Fruit fly (Drosophila melanogaster) whole organism, embryonic: ENCODE measurements around the gene CG18557.

ENCODE experiments used
- Abd-B ChIP-seq: fragments of 200-800 bp; sonication (Bioruptor generic); optimal IDR thresholded peaks from 2 replicates; lab custom pipeline; 2018; ENCODE audit warnings: missing biosample characterization, mild to moderate bottlenecking, missing genetic modification characterization, moderate library complexity
- CG11504 ChIP-seq: fragments of 200-800 bp; sonication (Bioruptor generic); optimal IDR thresholded peaks from 3 replicates; lab custom pipeline; 2019; ENCODE audit warnings: missing biosample characterization, mild to moderate bottlenecking, missing genetic modification characterization, moderate library complexity
- CG13424 ChIP-seq: fragments of 200-800 bp; sonication (Bioruptor generic); optimal IDR thresholded peaks from 2 replicates; lab custom pipeline; 2019; ENCODE audit warnings: missing biosample characterization, mild to moderate bottlenecking, missing genetic modification characterization, moderate library complexity
- CG15073 ChIP-seq: fragments of 200-800 bp; sonication (Bioruptor generic); optimal IDR thresholded peaks from 2 replicates; lab custom pipeline; 2016; ENCODE audit warnings: missing biosample characterization, missing genetic modification characterization
- CG15514 ChIP-seq: fragments of 200-800 bp; sonication (Bioruptor generic); optimal IDR thresholded peaks from 3 replicates; lab custom pipeline; 2017; ENCODE audit warnings: missing biosample characterization, missing genetic modification characterization, mild to moderate bottlenecking, moderate library complexity, missing genetic modification reagents
- CG17568 ChIP-seq: fragments of 200-800 bp; sonication (Bioruptor generic); optimal IDR thresholded peaks from 2 replicates; lab custom pipeline; 2018; ENCODE audit warnings: missing biosample characterization, mild to moderate bottlenecking, missing genetic modification characterization, moderate library complexity
- CG18599 ChIP-seq: fragments of 200-800 bp; sonication (Bioruptor generic); optimal IDR thresholded peaks from 3 replicates; lab custom pipeline; 2017; ENCODE audit warnings: missing biosample characterization, missing genetic modification characterization, mild to moderate bottlenecking, moderate library complexity, missing genetic modification reagents
- CG2889 ChIP-seq: fragments of 200-800 bp; sonication (Bioruptor generic); IDR thresholded peaks from 3 replicates; pipeline ENCODE4 v1.3.6; 2022; ENCODE audit warnings: missing biosample characterization, missing genetic modification characterization
- CG32767 ChIP-seq: fragments of 200-800 bp; sonication (Bioruptor generic); IDR thresholded peaks from 2 replicates; pipeline ENCODE4 v1.3.6; 2022; ENCODE audit warnings: missing biosample characterization, missing genetic modification characterization
- CG34376 ChIP-seq: fragments of 200-800 bp; sonication (Bioruptor generic); optimal IDR thresholded peaks from 2 replicates; lab custom pipeline; 2018; ENCODE audit warnings: missing biosample characterization, mild to moderate bottlenecking, missing genetic modification characterization
- CG4328 ChIP-seq: fragments of 200-800 bp; sonication (Bioruptor generic); optimal IDR thresholded peaks from 3 replicates; lab custom pipeline; 2017; ENCODE audit warnings: missing biosample characterization, missing genetic modification reagents, missing genetic modification characterization
- CG6272 ChIP-seq: fragments of 200-800 bp; sonication (Bioruptor generic); IDR thresholded peaks from 2 replicates; pipeline ENCODE4 v1.3.6; 2022; ENCODE audit warnings: missing biosample characterization, missing genetic modification characterization
- CG6854 ChIP-seq: fragments of 200-800 bp; sonication (Bioruptor generic); optimal IDR thresholded peaks from 3 replicates; lab custom pipeline; 2017; ENCODE audit warnings: missing biosample characterization, mild to moderate bottlenecking, missing genetic modification characterization
- CG8290 ChIP-seq, 3 experiments: fragments of 200-800 bp; sonication (Bioruptor generic); optimal IDR thresholded peaks; 2 replicates each; lab custom pipeline; 2016 to 2019; ENCODE audit warnings: missing biosample characterization in 3 of 3, missing genetic modification characterization in 3 of 3, mild to moderate bottlenecking in 2 of 3, moderate library complexity in 1 of 3
- CoRest ChIP-seq: fragments of 200-800 bp; sonication (Bioruptor generic); optimal IDR thresholded peaks from 3 replicates; lab custom pipeline; 2018; ENCODE audit warnings: missing biosample characterization, mild to moderate bottlenecking, missing genetic modification characterization, moderate library complexity
- CrebB ChIP-seq: fragments of 200-800 bp; sonication (Bioruptor generic); optimal IDR thresholded peaks from 3 replicates; lab custom pipeline; 2018; ENCODE audit warnings: missing biosample characterization, mild to moderate bottlenecking, missing genetic modification characterization
- Dll ChIP-seq: fragments of 200-800 bp; sonication (Bioruptor generic); IDR thresholded peaks from 4 replicates; pipeline ENCODE4 v1.3.6; 2022; ENCODE audit warnings: missing biosample characterization, missing genetic modification characterization; ENCODE audit not compliant: partially characterized antibody
- Ets97D ChIP-seq: fragments of 200-800 bp; sonication (Bioruptor generic); optimal IDR thresholded peaks from 3 replicates; lab custom pipeline; 2016; ENCODE audit warnings: missing biosample characterization, missing genetic modification characterization
- GATAe ChIP-seq: fragments of 200-800 bp; sonication (Bioruptor generic); conservative IDR thresholded peaks from 2 replicates; pipeline ENCODE4 v1.3.6; 2022; ENCODE audit warnings: missing biosample characterization, missing genetic modification characterization
- Jarid2 ChIP-seq: fragments of 200-800 bp; sonication (Bioruptor generic); optimal IDR thresholded peaks from 3 replicates; lab custom pipeline; 2017; ENCODE audit warnings: mild to moderate bottlenecking, missing biosample characterization, missing genetic modification reagents, missing genetic modification characterization
- MBD-R2 ChIP-seq: fragments of 200-800 bp; sonication (Bioruptor generic); IDR thresholded peaks from 2 replicates; pipeline ENCODE4 v1.3.6; 2022; ENCODE audit warnings: missing biosample characterization, missing genetic modification characterization
- MTF-1 ChIP-seq: fragments of 200-800 bp; sonication (Bioruptor generic); optimal IDR thresholded peaks from 2 replicates; lab custom pipeline; 2018; ENCODE audit warnings: missing biosample characterization, mild to moderate bottlenecking, missing genetic modification characterization, borderline replicate concordance
- Mes4 ChIP-seq: fragments of 200-800 bp; sonication (Bioruptor generic); optimal IDR thresholded peaks from 2 replicates; lab custom pipeline; 2016; ENCODE audit warnings: missing biosample characterization, missing genetic modification characterization
- Rfx ChIP-seq: fragments of 200-800 bp; sonication (Bioruptor generic); IDR thresholded peaks from 2 replicates; pipeline ENCODE4 v1.3.6; 2022; ENCODE audit warnings: missing biosample characterization, missing genetic modification characterization
- TFAM ChIP-seq: fragments of 200-800 bp; sonication (Bioruptor generic); optimal IDR thresholded peaks from 2 replicates; lab custom pipeline; 2017; ENCODE audit warnings: missing biosample characterization, missing genetic modification characterization, inconsistent platforms
- Xrp1 ChIP-seq: fragments of 200-800 bp; sonication (Bioruptor generic); IDR thresholded peaks from 2 replicates; pipeline ENCODE4 v1.3.6; 2022; ENCODE audit warnings: missing biosample characterization, missing genetic modification characterization
- amos ChIP-seq: fragments of 200-800 bp; sonication (Bioruptor generic); IDR thresholded peaks from 2 replicates; pipeline ENCODE4 v1.3.6; 2022; ENCODE audit warnings: missing biosample characterization, missing genetic modification characterization; ENCODE audit not compliant: partially characterized antibody
- ato ChIP-seq: fragments of 200-800 bp; sonication (Bioruptor generic); IDR thresholded peaks from 2 replicates; pipeline ENCODE4 v1.3.6; 2022; ENCODE audit warnings: missing biosample characterization, missing genetic modification characterization; ENCODE audit not compliant: partially characterized antibody
- bigmax ChIP-seq: fragments of 200-800 bp; sonication (Bioruptor generic); optimal IDR thresholded peaks from 2 replicates; lab custom pipeline; 2018; ENCODE audit warnings: missing biosample characterization, mild to moderate bottlenecking, missing genetic modification characterization
- bowl ChIP-seq: fragments of 200-800 bp; sonication (Bioruptor generic); IDR thresholded peaks from 2 replicates; pipeline ENCODE4 v1.3.6; 2022; ENCODE audit warnings: missing biosample characterization, missing genetic modification characterization
- dysf ChIP-seq: fragments of 200-800 bp; sonication (Bioruptor generic); IDR thresholded peaks from 3 replicates; pipeline ENCODE4 v1.3.6; 2022; ENCODE audit warnings: missing biosample characterization, missing genetic modification characterization
- exex ChIP-seq: fragments of 200-800 bp; sonication (Bioruptor generic); optimal IDR thresholded peaks from 4 replicates; lab custom pipeline; 2018; ENCODE audit warnings: missing biosample characterization, mild to moderate bottlenecking, missing genetic modification characterization, moderate library complexity
- fd102C ChIP-seq: fragments of 200-800 bp; sonication (Bioruptor generic); optimal IDR thresholded peaks from 2 replicates; lab custom pipeline; 2018; ENCODE audit warnings: missing biosample characterization, mild to moderate bottlenecking, missing genetic modification characterization, moderate library complexity
- fd3F ChIP-seq: fragments of 200-800 bp; sonication (Bioruptor generic); optimal IDR thresholded peaks from 2 replicates; lab custom pipeline; 2018; ENCODE audit warnings: missing biosample characterization, mild to moderate bottlenecking, missing genetic modification characterization, moderate library complexity
- ftz-f1 ChIP-seq: fragments of 200-800 bp; sonication (Bioruptor generic); optimal IDR thresholded peaks from 2 replicates; lab custom pipeline; 2016; ENCODE audit warnings: missing biosample characterization, missing genetic modification characterization
- gsb-n ChIP-seq: fragments of 200-800 bp; sonication (Bioruptor generic); optimal IDR thresholded peaks from 3 replicates; lab custom pipeline; 2018; ENCODE audit warnings: missing biosample characterization, mild to moderate bottlenecking, missing genetic modification characterization
- inv ChIP-seq: fragments of 200-800 bp; sonication (Bioruptor generic); IDR thresholded peaks from 2 replicates; pipeline ENCODE4 v1.3.6; 2022; ENCODE audit warnings: missing biosample characterization, missing genetic modification characterization; ENCODE audit not compliant: partially characterized antibody
- nmo ChIP-seq: fragments of 200-800 bp; sonication (Bioruptor generic); optimal IDR thresholded peaks from 2 replicates; lab custom pipeline; 2018; ENCODE audit warnings: missing biosample characterization, mild to moderate bottlenecking, missing genetic modification characterization, moderate library complexity
- prd ChIP-seq, 3 experiments: fragments of >200 bp in 2 of 3; fragments of 200-800 bp in 1 of 3; sonication (Bioruptor generic) in 1 of 3; optimal IDR thresholded peaks in 2 of 3; IDR thresholded peaks in 1 of 3; 2 replicates in 2 of 3; 3 replicates in 1 of 3; pipeline versions ENCODE4 v1.3.6 to Lab custom; 2017 to 2022; ENCODE audit warnings: missing biosample characterization in 1 of 3, missing genetic modification characterization in 1 of 3
- psq ChIP-seq: fragments of 200-800 bp; sonication (Bioruptor generic); optimal IDR thresholded peaks from 2 replicates; lab custom pipeline; 2017; ENCODE audit warnings: missing biosample characterization, missing genetic modification characterization
- repo ChIP-seq: fragments of 200-800 bp; sonication (Bioruptor generic); optimal IDR thresholded peaks from 2 replicates; lab custom pipeline; 2016; ENCODE audit warnings: missing biosample characterization, missing genetic modification characterization
- rib ChIP-seq: fragments of 200-800 bp; sonication (Bioruptor generic); IDR thresholded peaks from 2 replicates; pipeline ENCODE4 v1.3.6; 2022; ENCODE audit warnings: missing biosample characterization, missing genetic modification characterization
- stwl ChIP-seq: fragments of 200-800 bp; sonication (Bioruptor generic); optimal IDR thresholded peaks from 3 replicates; lab custom pipeline; 2018; ENCODE audit warnings: missing biosample characterization, mild to moderate bottlenecking, missing genetic modification characterization, moderate library complexity
- tio ChIP-seq: fragments of 200-800 bp; sonication (Bioruptor generic); optimal IDR thresholded peaks from 2 replicates; lab custom pipeline; 2017; ENCODE audit warnings: missing biosample characterization, missing genetic modification characterization, inconsistent platforms
- trem ChIP-seq: fragments of 200-800 bp; optimal IDR thresholded peaks from 3 replicates; lab custom pipeline; 2019; ENCODE audit warnings: missing biosample characterization, mild to moderate bottlenecking, missing genetic modification characterization, moderate library complexity
- zfh2 ChIP-seq: fragments of 200-800 bp; sonication (Bioruptor generic); optimal IDR thresholded peaks from 2 replicates; lab custom pipeline; 2016; ENCODE audit warnings: missing biosample characterization, missing genetic modification characterization

Gene CG18557

DNA sequence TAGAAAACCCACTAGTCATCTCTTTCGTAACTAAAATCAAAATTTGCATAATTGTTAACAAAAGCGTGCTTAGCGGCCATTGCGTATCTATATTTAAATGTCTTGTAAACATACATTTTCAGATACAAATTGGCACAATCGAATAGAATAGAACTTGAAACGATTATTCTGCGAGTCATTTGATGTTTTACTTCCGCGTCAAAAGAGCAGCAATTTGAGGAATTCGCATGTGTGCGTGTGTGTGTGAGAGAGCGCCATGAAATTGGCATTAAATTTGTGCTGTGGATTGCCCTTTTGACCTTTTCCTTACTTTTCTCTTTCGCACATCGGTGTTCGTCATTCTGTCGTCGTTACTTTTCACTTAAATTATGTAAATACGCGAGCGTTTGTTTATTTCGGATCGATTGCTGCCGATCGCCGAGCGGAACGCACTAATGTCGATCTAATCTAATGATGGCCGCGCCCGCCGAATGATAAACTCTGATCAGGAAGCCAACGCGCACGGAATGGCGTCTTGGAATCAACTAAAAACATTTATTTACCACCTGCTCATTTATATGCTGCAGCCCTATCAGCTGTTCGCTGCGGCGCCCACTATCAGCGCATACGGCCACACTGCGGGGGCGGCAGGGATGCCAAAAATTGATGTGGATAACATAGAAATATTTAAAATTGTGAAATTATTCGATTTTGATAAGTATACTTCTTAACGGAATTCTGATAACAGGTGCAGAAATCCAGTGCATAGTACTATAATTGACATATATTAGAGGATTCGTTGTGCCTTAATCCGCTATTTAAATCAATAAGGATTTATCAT, 39.4 kb upstream of the CG18557 start (continued):
- no peak for TF ChIP-seq CG8290 (GFP tag; optimal IDR thresholded peaks at IDR 0.05; lab: Kevin White, UChicago)
- TF ChIP-seq CG8290 (tag; optimal IDR thresholded peaks at IDR 0.05; lab: Kevin White, UChicago): peak in 1 of 2 experiments; percentile 99
- TF ChIP-seq Abd-B (GFP tag; lab: Kevin White, UChicago): peak; percentile 5
- TF ChIP-seq bowl (GFP tag; lab: Robert Waterston, UW): 0 out of 2 replicates have a peak, but pooled peaks have one; percentile 48
- peak; percentile 76 for TF ChIP-seq rib
- TF ChIP-seq fd3F (GFP tag; lab: Kevin White, UChicago): no peak
- TF ChIP-seq dysf: peak; percentile 50; the same call in 1 of the 3 replicates
- TF ChIP-seq CG6272: peak; percentile 47
- no peak for TF ChIP-seq gsb-n
- TF ChIP-seq ato: peak; percentile 52
- peak; percentile 55 for TF ChIP-seq exex (tag; lab: Kevin White, UChicago)
- TF ChIP-seq CG13424 (tag; lab: Kevin White, UChicago): peak; percentile 52
- peak; percentile 41; the same call in 1 of the 2 replicates for TF ChIP-seq Xrp1 (GFP tag; lab: Robert Waterston, UW)
- TF ChIP-seq Jarid2 (GFP tag; lab: Kevin White, UChicago): peak; percentile 93
- no peak for TF ChIP-seq CG15073 (GFP tag; lab: Kevin White, UChicago)
- TF ChIP-seq CrebB: peak; percentile 65
- peak; percentile 34 for TF ChIP-seq trem (tag; lab: Kevin White, UChicago)
- no peak for TF ChIP-seq CG17568
- TF ChIP-seq CG15514 (GFP tag; lab: Kevin White, UChicago): peak; percentile 91
- peak; percentile 54 for TF ChIP-seq CG6854
- TF ChIP-seq amos: peak; percentile 56; the same call in 1 of the 2 replicates
- TF ChIP-seq CG11504 (tag; lab: Kevin White, UChicago): peak; percentile 41
- TF ChIP-seq MBD-R2 (GFP tag; lab: Robert Waterston, UW): peak; percentile 74
- TF ChIP-seq CG32767 (GFP tag; lab: Robert Waterston, UW): no peak
- TF ChIP-seq fd102C (GFP tag; lab: Kevin White, UChicago): peak; percentile 15
- peak; percentile 80 for TF ChIP-seq stwl
- 0 out of 4 replicates have a peak, but pooled peaks have one; percentile 31 for TF ChIP-seq Dll (GFP tag; lab: Robert Waterston, UW)
- TF ChIP-seq Ets97D (GFP tag; lab: Kevin White, UChicago): peak; percentile 71
- peak; percentile 29 for TF ChIP-seq CG18599
- TF ChIP-seq CoRest (tag; lab: Kevin White, UChicago): peak; percentile 41
- peak; percentile 45 for TF ChIP-seq Mes4
- TF ChIP-seq psq (GFP tag; lab: Kevin White, UChicago): no peak
- no peak for TF ChIP-seq TFAM (GFP tag; lab: Kevin White, UChicago)
- no peak for TF ChIP-seq CG2889 (GFP tag; lab: Robert Waterston, UW)
- peak; percentile 34 for TF ChIP-seq nmo (GFP tag; lab: Kevin White, UChicago)
- TF ChIP-seq MTF-1 (GFP tag; lab: Kevin White, UChicago): peak; percentile 75
- TF ChIP-seq bigmax (GFP tag; lab: Kevin White, UChicago): peak; percentile 40
- peak; percentile 89 for TF ChIP-seq CG34376 (GFP tag; lab: Kevin White, UChicago)
- TF ChIP-seq prd (optimal IDR thresholded peaks at IDR 0.05; lab: Kevin White, UChicago): no peak
- peak; percentile 53 for TF ChIP-seq prd (GFP tag; IDR thresholded peaks at IDR 0.05; lab: Robert Waterston, UW)
- TF ChIP-seq inv (GFP tag; lab: Robert Waterston, UW): 0 out of 2 replicates have a peak, but pooled peaks have one; percentile 18
- peak; percentile 73 for TF ChIP-seq GATAe (GFP tag; lab: Robert Waterston, UW)
- peak; percentile 11 for TF ChIP-seq zfh2 (GFP tag; lab: Kevin White, UChicago)
- TF ChIP-seq tio (GFP tag; lab: Kevin White, UChicago): no peak
- peak; percentile 52 for TF ChIP-seq ftz-f1 (GFP tag; lab: Kevin White, UChicago)
- TF ChIP-seq CG4328 (GFP tag; lab: Kevin White, UChicago): peak; percentile 46
- TF ChIP-seq repo (GFP tag; lab: Kevin White, UChicago): peak; percentile 47
- peak; percentile 79 for TF ChIP-seq Rfx (GFP tag; lab: Robert Waterston, UW)
